Fruit fly (Drosophila melanogaster): ENCODE data around the gene Vps45.
A peak's percentile ranks its signal among the peaks of the same experiment; 100 is the strongest.

Gene Vps45

dm6 chr3R:9559413-9560014 is 4.2 kb upstream of the Vps45 start, which contains the start of the genes AP-1mu and MBD-like (continued):
- TF ChIP-seq unpg (GFP tag; optimal IDR thresholded peaks at IDR 0.05) (peak; percentile 66), CG9932 (GFP tag; IDR thresholded peaks at IDR 0.05) (peak; percentile 83), crp (GFP tag; optimal IDR thresholded peaks at IDR 0.05) (peak in 1 of 2 experiments; percentile 76), stc (GFP tag; IDR thresholded peaks at IDR 0.05) (no peak), Dek (tag; optimal IDR thresholded peaks at IDR 0.05) (peak; percentile 50), fd96Cb (tag; optimal IDR thresholded peaks at IDR 0.05) (peak; percentile 26), usp (GFP tag; optimal IDR thresholded peaks at IDR 0.05) (no peak), CG1647 (GFP tag; optimal IDR thresholded peaks at IDR 0.05) (peak; percentile 34), Myb (GFP tag; optimal IDR thresholded peaks at IDR 0.05) (peak; percentile 48), CG3847 (GFP tag; IDR thresholded peaks at IDR 0.05) (peak; percentile 88), lola (GFP tag; optimal IDR thresholded peaks at IDR 0.05) (peak in 1 of 3 experiments; percentile 62), CG1529 (GFP tag; optimal IDR thresholded peaks at IDR 0.05) (peak; percentile 11), abd-A (tag; optimal IDR thresholded peaks at IDR 0.05) (no peak), CG12155 (GFP tag; optimal IDR thresholded peaks at IDR 0.05) (peak; percentile 74), CG14965 (GFP tag; optimal IDR thresholded peaks at IDR 0.05; ENCODE audit: borderline replicate concordance) (no peak), H15 (GFP tag; IDR thresholded peaks at IDR 0.05) (0 out of 3 replicates have a peak, but pooled peaks have one; percentile 18), Hr51 (GFP tag; optimal IDR thresholded peaks at IDR 0.05) (peak in 1 of 2 experiments; percentile 65), gce (GFP tag; IDR thresholded peaks at IDR 0.05) (no peak)

- TF ChIP-seq Ada2b (GFP tag; IDR thresholded peaks at IDR 0.05): 0 out of 2 replicates have a peak, but pooled peaks have one; percentile 2
- TF ChIP-seq Ets65A (GFP tag): peak; percentile 53
- peak; percentile 54 for TF ChIP-seq Med (GFP tag)
- TF ChIP-seq caup (GFP tag; optimal IDR thresholded peaks at IDR 0.05; ENCODE audit: severe bottlenecking): no peak
- TF ChIP-seq CG16813 (GFP tag; IDR thresholded peaks at IDR 0.05; ENCODE audit: partially characterized antibody): 0 out of 3 replicates have a peak, but pooled peaks have one; percentile 33
Measured at dm6 chr3R:9561121-9561520, 2.6 kb upstream of the Vps45 start.

dm6 chr3R:9565895-9566294 is 2.2 kb downstream of the Vps45 start, which contains the start of gene CG16789:
Gene CG16789, plus strand, starts transcription at chr3R:9566195.
- no peak for TF ChIP-seq Asciz (GFP tag; optimal IDR thresholded peaks at IDR 0.05)
- no peak for TF ChIP-seq twi (tag; optimal IDR thresholded peaks at IDR 0.05)
- TF ChIP-seq Trl (optimal IDR thresholded peaks at IDR 0.05): no peak
- no peak for TF ChIP-seq Trl (GFP tag; optimal IDR thresholded peaks at IDR 0.05)
- no peak for TF ChIP-seq stwl (tag; optimal IDR thresholded peaks at IDR 0.05)
- no peak for TF ChIP-seq corto (GFP tag; optimal IDR thresholded peaks at IDR 0.05)
- no peak for TF ChIP-seq Hsf (GFP tag; optimal IDR thresholded peaks at IDR 0.05)
- TF ChIP-seq hkb (optimal IDR thresholded peaks at IDR 0.05): no peak
- no peak for TF ChIP-seq hkb (GFP tag; IDR thresholded peaks at IDR 0.05)
- TF ChIP-seq Hand (GFP tag; optimal IDR thresholded peaks at IDR 0.05): no peak
- TF ChIP-seq CG5245 (GFP tag; optimal IDR thresholded peaks at IDR 0.05): no peak

- TF ChIP-seq CG11456 (GFP tag; IDR thresholded peaks at IDR 0.05) (no peak), MBD-R2 (GFP tag; IDR thresholded peaks at IDR 0.05) (0 out of 2 replicates have a peak, but pooled peaks have one; percentile 42), row (GFP tag; IDR thresholded peaks at IDR 0.05) (peak; percentile 13; the same call in 1 of the 3 replicates), Sry-β (GFP tag; optimal IDR thresholded peaks at IDR 0.05) (peak; percentile 54)
Measured at dm6 chr3R:9570114-9570513, 6.4 kb downstream of the Vps45 start, which contains the start of gene CG16790. Gene CG16790, minus strand, starts transcription at chr3R:9570214.

Measured in whole organism, embryonic.